Worm (Caenorhabditis elegans) whole organism, early embryonic: ENCODE results near the gene enpl-1.

Source experiments
- B0310.2 ChIP-seq: sonication (generic microtip); optimal IDR thresholded peaks from 2 replicates; lab custom pipeline; 2016; ENCODE audit warnings: mild to moderate bottlenecking, missing genetic modification characterization, missing compliant biosample characterization
- F13C5.2 ChIP-seq: sonication (generic microtip); optimal IDR thresholded peaks from 2 replicates; lab custom pipeline; 2017; ENCODE audit warnings: mild to moderate bottlenecking, missing genetic modification characterization, inconsistent platforms, missing compliant biosample characterization
- aly-1 ChIP-seq: sonication (generic microtip); optimal IDR thresholded peaks from 2 replicates; lab custom pipeline; 2016; ENCODE audit warnings: missing genetic modification characterization, missing compliant biosample characterization
- ama-1 ChIP-seq: fragments of 150-350 bp; optimal IDR thresholded peaks from 2 replicates; lab custom pipeline; 2014
- ceh-13 ChIP-seq: fragments of 200-800 bp; sonication (Bioruptor generic); optimal IDR thresholded peaks from 2 replicates; lab custom pipeline; 2018; ENCODE audit warnings: mild to moderate bottlenecking, missing genetic modification characterization, missing compliant biosample characterization
- ets-7 ChIP-seq: sonication (generic microtip); optimal IDR thresholded peaks from 2 replicates; lab custom pipeline; 2016; ENCODE audit warnings: missing genotype, missing genetic modification characterization, missing compliant biosample characterization
- flt-1 ChIP-seq: fragments of 200-800 bp; sonication (Bioruptor generic); IDR thresholded peaks from 2 replicates; pipeline ENCODE4 v1.3.6; 2022; ENCODE audit warnings: missing genetic modification characterization, missing compliant biosample characterization
- hmbx-1 ChIP-seq: sonication (generic microtip); optimal IDR thresholded peaks from 2 replicates; lab custom pipeline; 2016; ENCODE audit warnings: mild to moderate bottlenecking, missing genetic modification characterization, missing compliant biosample characterization
- hmg-4 ChIP-seq: fragments of 200-800 bp; sonication (Bioruptor generic); optimal IDR thresholded peaks from 2 replicates; lab custom pipeline; 2018; ENCODE audit warnings: mild to moderate bottlenecking, missing genetic modification characterization, missing compliant biosample characterization
- hnd-1 ChIP-seq: sonication (generic microtip); optimal IDR thresholded peaks from 2 replicates; lab custom pipeline; 2016; ENCODE audit warnings: missing genetic modification characterization, missing compliant biosample characterization
- tra-4 ChIP-seq: sonication (generic microtip); optimal IDR thresholded peaks from 2 replicates; lab custom pipeline; 2017; ENCODE audit warnings: missing genetic modification characterization, missing compliant biosample characterization

DNA sequence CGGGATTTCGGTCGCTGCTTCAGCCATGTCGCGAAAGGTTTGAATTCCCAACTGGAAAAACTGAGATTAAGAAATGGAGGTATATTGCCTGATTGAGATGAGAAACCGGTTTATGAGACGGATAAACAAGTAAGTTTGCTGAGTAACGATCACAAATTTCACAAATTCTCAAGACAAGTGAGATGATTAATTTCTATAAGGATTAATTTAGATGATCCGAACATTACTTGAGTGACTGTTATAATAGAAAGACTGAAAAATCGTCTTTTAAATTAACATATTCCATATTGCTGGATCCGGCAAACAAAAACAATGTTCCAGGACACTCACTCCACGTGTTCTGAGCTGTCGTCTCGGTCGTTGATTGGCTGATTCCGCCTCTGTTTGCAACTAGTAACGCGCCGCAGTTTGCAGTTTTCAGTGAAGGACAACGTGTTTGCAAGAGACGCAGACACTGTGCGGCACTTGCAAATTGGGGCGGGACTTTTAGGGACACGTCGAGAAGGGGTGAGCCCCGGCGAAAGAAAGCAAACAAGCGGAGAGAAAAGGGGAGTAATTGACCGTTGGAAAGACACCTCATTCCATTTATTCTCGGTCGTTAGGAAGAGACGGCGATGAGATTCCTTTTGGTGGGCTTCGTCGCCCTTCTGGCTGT is at the start of gene enpl-1, which contains the start of gene imp-2:
- peak; percentile 86 for TF ChIP-seq F13C5.2 (tag; lab: Kevin White, UChicago)
- TF ChIP-seq ets-7 (tag; lab: Kevin White, UChicago) = no peak
- no peak for TF ChIP-seq ama-1
- TF ChIP-seq hmbx-1 (tag; lab: Kevin White, UChicago) = no peak
- peak; percentile 68 for TF ChIP-seq hmg-4 (GFP tag; lab: Kevin White, UChicago)
- no peak for TF ChIP-seq hnd-1
- peak; percentile 60 for TF ChIP-seq aly-1 (tag; lab: Kevin White, UChicago)
- no peak for TF ChIP-seq tra-4 (tag; lab: Kevin White, UChicago)
- no peak for TF ChIP-seq B0310.2 (tag; lab: Kevin White, UChicago)
- 0 out of 2 replicates have a peak, but pooled peaks have one; percentile 36 for TF ChIP-seq flt-1
- TF ChIP-seq ceh-13 (GFP tag; lab: Kevin White, UChicago) = no peak
